Worm (Caenorhabditis elegans): ENCODE measurements around the gene C07H4.1.

C07H4.1 gene

ce11 chrII:9107095-9107769 lies 13.7 kb upstream of the C07H4.1 start, which contains the start of gene dyrb-1:
dyrb-1 (minus strand) TSS chrII:9107145.
- TF ChIP-seq dsc-1 (tag; optimal IDR thresholded peaks at IDR 0.05) (no peak), mef-2 (tag; optimal IDR thresholded peaks at IDR 0.05) (no peak), lin-14 (GFP tag; optimal IDR thresholded peaks at IDR 0.05) (peak; percentile 43), sox-4 (tag; optimal IDR thresholded peaks at IDR 0.05) (no peak), ces-1 (GFP tag; optimal IDR thresholded peaks at IDR 0.05) (peak; percentile 47), fkh-10 (GFP tag; optimal IDR thresholded peaks at IDR 0.05) (peak; percentile 20), ztf-11 (tag; optimal IDR thresholded peaks at IDR 0.05) (no peak), fkh-8 (tag; optimal IDR thresholded peaks at IDR 0.05) (no peak), nhr-20 (tag; optimal IDR thresholded peaks at IDR 0.05) (no peak), lin-35 (GFP tag; optimal IDR thresholded peaks at IDR 0.05) (no peak), nhr-85 (tag) (no peak), nhr-28 (tag; optimal IDR thresholded peaks at IDR 0.05) (no peak), unc-86 (tag; optimal IDR thresholded peaks at IDR 0.05) (no peak)

- TF ChIP-seq hlh-17 (GFP tag; optimal IDR thresholded peaks at IDR 0.05; ENCODE audit: borderline replicate concordance) (no peak), efl-1 (optimal IDR thresholded peaks at IDR 0.05) (no peak), efl-1 (GFP tag; optimal IDR thresholded peaks at IDR 0.05 in 1 of 2) (peak in 1 of 2 experiments; percentile 48), mep-1 (tag; optimal IDR thresholded peaks at IDR 0.05) (no peak), nhr-47 (tag; optimal IDR thresholded peaks at IDR 0.05) (no peak), fos-1 (tag; optimal IDR thresholded peaks at IDR 0.05) (no peak)
These were observed 7.3 kb upstream of the C07H4.1 start, which contains the start of gene T24H10.5 for ce11 chrII:9100798-9101197. T24H10.5 (plus strand) TSS chrII:9101098.

- peak; percentile 48 for TF ChIP-seq egl-13 (tag; optimal IDR thresholded peaks at IDR 0.05)
- TF ChIP-seq ceh-88 (GFP tag; IDR thresholded peaks at IDR 0.05): no peak
- peak; percentile 45 for TF ChIP-seq lin-13 (GFP tag; optimal IDR thresholded peaks at IDR 0.05)
- peak; percentile 81 for TF ChIP-seq snu-23 (GFP tag; optimal IDR thresholded peaks at IDR 0.05)
- peak; percentile 10 for TF ChIP-seq lin-15B (tag; optimal IDR thresholded peaks at IDR 0.05)
- TF ChIP-seq nhr-77 (tag; optimal IDR thresholded peaks at IDR 0.05): peak; percentile 62
- TF ChIP-seq hpl-2 (GFP tag; optimal IDR thresholded peaks at IDR 0.05): peak; percentile 17
- no peak for TF ChIP-seq ceh-63 (GFP tag; optimal IDR thresholded peaks at IDR 0.05)
- TF ChIP-seq mab-9 (GFP tag; IDR thresholded peaks at IDR 0.05): no peak
- peak; percentile 72 for TF ChIP-seq lin-14 (GFP tag; optimal IDR thresholded peaks at IDR 0.05)
- TF ChIP-seq nhr-84 (tag; optimal IDR thresholded peaks at IDR 0.05): no peak
- TF ChIP-seq vab-15 (tag; optimal IDR thresholded peaks at IDR 0.05): no peak
- TF ChIP-seq ztf-4 (tag; optimal IDR thresholded peaks at IDR 0.05): peak; percentile 36
- TF ChIP-seq nhr-76 (tag; optimal IDR thresholded peaks at IDR 0.05): no peak
- peak; percentile 71 for TF ChIP-seq xbp-1 (tag; optimal IDR thresholded peaks at IDR 0.05)
- TF ChIP-seq nhr-12 (tag; optimal IDR thresholded peaks at IDR 0.05): no peak
- TF ChIP-seq lsy-2 (tag; optimal IDR thresholded peaks at IDR 0.05): peak; percentile 80
- no peak for TF ChIP-seq fkh-10 (GFP tag; optimal IDR thresholded peaks at IDR 0.05)
- TF ChIP-seq ceh-82 (tag; optimal IDR thresholded peaks at IDR 0.05): peak; percentile 67 to 68 (median 67)
- peak; percentile 71 to 85 for TF ChIP-seq efl-1 (optimal IDR thresholded peaks at IDR 0.05)
- peak; percentile 76 to 98 for TF ChIP-seq efl-1 (GFP tag; optimal IDR thresholded peaks at IDR 0.05 in 1 of 2)
- peak; percentile 89 for TF ChIP-seq rnt-1 (tag; optimal IDR thresholded peaks at IDR 0.05)
- peak; percentile 11 for TF ChIP-seq elt-2 (tag; optimal IDR thresholded peaks at IDR 0.05)
- peak; percentile 81 for TF ChIP-seq swsn-7 (tag; optimal IDR thresholded peaks at IDR 0.05)
- TF ChIP-seq pax-3 (tag; optimal IDR thresholded peaks at IDR 0.05): peak; percentile 14
- TF ChIP-seq sptf-1 (tag; optimal IDR thresholded peaks at IDR 0.05): no peak
- TF ChIP-seq blmp-1 (tag; optimal IDR thresholded peaks at IDR 0.05): peak; percentile 18
- TF ChIP-seq fkh-4 (tag; optimal IDR thresholded peaks at IDR 0.05; ENCODE audit: borderline replicate concordance): no peak
- no peak for TF ChIP-seq nhr-11 (tag; optimal IDR thresholded peaks at IDR 0.05)
- peak; percentile 20 for TF ChIP-seq sox-4 (tag; optimal IDR thresholded peaks at IDR 0.05)
- TF ChIP-seq ces-1 (GFP tag; optimal IDR thresholded peaks at IDR 0.05): no peak
- peak; percentile 20 for TF ChIP-seq pag-3 (tag; optimal IDR thresholded peaks at IDR 0.05; ENCODE audit: borderline replicate concordance, insufficient read depth)
- TF ChIP-seq dsc-1 (tag; optimal IDR thresholded peaks at IDR 0.05): peak; percentile 80
- TF ChIP-seq efl-3 (GFP tag; optimal IDR thresholded peaks at IDR 0.05): no peak
- peak; percentile 64 for TF ChIP-seq skn-1 (tag; optimal IDR thresholded peaks at IDR 0.05)
- TF ChIP-seq nhr-90 (tag; optimal IDR thresholded peaks at IDR 0.05; ENCODE audit: poor library complexity): peak; percentile 81
These were observed 5.5 kb upstream of the C07H4.1 start, which contains the start of gene T24H10.1 for ce11 chrII:9099017-9099416. T24H10.1 (plus strand) TSS chrII:9099371.
